Worm (Caenorhabditis elegans) whole organism, L1 larva: ENCODE measurements around the gene ttbk-3.
"Not testable (repeated sequence)": the region's sequence is repeated elsewhere in the genome, so short reads cannot be mapped to it uniquely, and the experiment has no call there.

Experiments
- C34B4.2 ChIP-seq: sonication (generic microtip); optimal IDR thresholded peaks from 2 replicates; lab custom pipeline; 2017; ENCODE audit warnings: mild to moderate bottlenecking, missing genetic modification characterization, missing compliant biosample characterization
- aha-1 ChIP-seq: fragments of 150-350 bp; optimal IDR thresholded peaks from 2 replicates; lab custom pipeline; 2014; ENCODE audit warnings: missing biosample characterization, missing genetic modification characterization
- aly-2 ChIP-seq: fragments of 150-350 bp; optimal IDR thresholded peaks from 2 replicates; lab custom pipeline; 2014; ENCODE audit warnings: missing biosample characterization, missing genetic modification characterization
- ceh-82 ChIP-seq, 3 experiments: fragments of 150-350 bp in 1 of 3; sonication (generic microtip) in 2 of 3; optimal IDR thresholded peaks; 2 replicates each; lab custom pipeline; 2014 to 2017; ENCODE audit warnings: missing biosample characterization in 3 of 3, missing genetic modification characterization in 3 of 3
- ceh-88 ChIP-seq: fragments of 200-800 bp; sonication (Bioruptor generic); IDR thresholded peaks from 2 replicates; pipeline ENCODE4 v1.3.6; 2022; ENCODE audit warnings: missing genetic modification characterization, missing compliant biosample characterization
- ceh-90 ChIP-seq: sonication (generic microtip); optimal IDR thresholded peaks from 2 replicates; lab custom pipeline; 2016; ENCODE audit warnings: missing genetic modification characterization, missing compliant biosample characterization
- ces-1 ChIP-seq: fragments of 150-350 bp; optimal IDR thresholded peaks from 2 replicates; lab custom pipeline; 2014; ENCODE audit warnings: missing biosample characterization, missing genetic modification reagents, missing genetic modification characterization
- dpl-1 ChIP-seq, 3 experiments: fragments of 150-350 bp in 2 of 3; sonication (generic microtip) in 1 of 3; optimal IDR thresholded peaks; 2 replicates each; lab custom pipeline; 2014 to 2017; ENCODE audit warnings: missing biosample characterization in 3 of 3, missing genetic modification characterization in 3 of 3, missing genetic modification reagents in 3 of 3
- elt-2 ChIP-seq: sonication (generic microtip); optimal IDR thresholded peaks from 2 replicates; lab custom pipeline; 2016; ENCODE audit warnings: missing genetic modification characterization, mild to moderate bottlenecking, inconsistent platforms, missing compliant biosample characterization, missing genetic modification reagents
- elt-3 ChIP-seq, 6 experiments: fragments of 150-350 bp in 1 of 6; sonication (generic microtip); optimal IDR thresholded peaks; 2 replicates each; lab custom pipeline; 2017 to 2018; ENCODE audit warnings: missing biosample characterization in 6 of 6, missing genetic modification characterization in 6 of 6, inconsistent platforms in 1 of 6
- ets-5 ChIP-seq: fragments of 200-800 bp; sonication (Bioruptor generic); IDR thresholded peaks from 2 replicates; pipeline ENCODE4 v1.3.6; 2022; ENCODE audit warnings: missing genetic modification characterization, missing compliant biosample characterization
- fkh-10 ChIP-seq: sonication (generic microtip); optimal IDR thresholded peaks from 2 replicates; lab custom pipeline; 2017; ENCODE audit warnings: missing biosample characterization, missing genetic modification reagents, missing genetic modification characterization
- fos-1 ChIP-seq: fragments of 150-350 bp; optimal IDR thresholded peaks from 2 replicates; lab custom pipeline; 2014; ENCODE audit warnings: missing biosample characterization, missing genetic modification characterization
- grh-1 ChIP-seq: fragments of 200-800 bp; sonication (Bioruptor generic); IDR thresholded peaks from 2 replicates; pipeline ENCODE4 v1.3.6; 2022; ENCODE audit warnings: missing genetic modification reagents, missing genetic modification characterization, missing compliant biosample characterization
- hlh-17 ChIP-seq: fragments of 200-800 bp; sonication (Bioruptor generic); optimal IDR thresholded peaks from 2 replicates; lab custom pipeline; 2018; ENCODE audit warnings: missing genetic modification characterization, mild to moderate bottlenecking, missing compliant biosample characterization, moderate library complexity, borderline replicate concordance
- hlh-4 ChIP-seq: sonication (generic microtip); optimal IDR thresholded peaks from 2 replicates; lab custom pipeline; 2016; ENCODE audit warnings: mild to moderate bottlenecking, missing genetic modification characterization, missing compliant biosample characterization
- irx-1 ChIP-seq: sonication (generic microtip); optimal IDR thresholded peaks from 2 replicates; lab custom pipeline; 2016; ENCODE audit warnings: missing genetic modification characterization, missing compliant biosample characterization
- isw-1 ChIP-seq: fragments of 200-800 bp; sonication (Bioruptor generic); IDR thresholded peaks from 2 replicates; pipeline ENCODE4 v1.3.6; 2022; ENCODE audit warnings: missing genetic modification characterization, missing compliant biosample characterization
- jun-1 ChIP-seq: fragments of 150-350 bp; optimal IDR thresholded peaks from 2 replicates; lab custom pipeline; 2014; ENCODE audit warnings: missing biosample characterization, missing genetic modification reagents, missing genetic modification characterization
- lin-13 ChIP-seq: fragments of 150-350 bp; optimal IDR thresholded peaks from 2 replicates; lab custom pipeline; 2014; ENCODE audit warnings: missing biosample characterization, missing genetic modification reagents, missing genetic modification characterization
- lin-15B ChIP-seq: fragments of 150-350 bp; sonication (generic microtip); optimal IDR thresholded peaks from 3 replicates; lab custom pipeline; 2014; ENCODE audit warnings: missing biosample characterization, missing genetic modification characterization
- lir-3 ChIP-seq: sonication (generic microtip); optimal IDR thresholded peaks from 2 replicates; lab custom pipeline; 2016; ENCODE audit warnings: mild to moderate bottlenecking, missing genetic modification characterization, moderate library complexity, missing compliant biosample characterization; ENCODE audit not compliant: poor library complexity
- mef-2 ChIP-seq: fragments of 150-350 bp; optimal IDR thresholded peaks from 2 replicates; lab custom pipeline; 2014; ENCODE audit warnings: missing biosample characterization, missing genetic modification characterization
- mep-1 ChIP-seq: fragments of 150-350 bp; optimal IDR thresholded peaks from 2 replicates; lab custom pipeline; 2014; ENCODE audit warnings: missing biosample characterization, missing genetic modification characterization
- nhr-11 ChIP-seq: fragments of 150-350 bp; optimal IDR thresholded peaks from 2 replicates; lab custom pipeline; 2014; ENCODE audit warnings: missing biosample characterization, missing genetic modification characterization
- nhr-12 ChIP-seq: sonication (generic microtip); optimal IDR thresholded peaks from 2 replicates; lab custom pipeline; 2017; ENCODE audit warnings: missing biosample characterization, missing genetic modification characterization
- nhr-19 ChIP-seq: fragments of 200-800 bp; sonication (Bioruptor generic); conservative IDR thresholded peaks from 2 replicates; pipeline ENCODE4 v1.3.6; 2022; ENCODE audit warnings: missing genetic modification characterization, missing compliant biosample characterization
- nhr-20 ChIP-seq: sonication (generic microtip); optimal IDR thresholded peaks from 2 replicates; lab custom pipeline; 2016; ENCODE audit warnings: mild to moderate bottlenecking, missing genetic modification characterization, missing compliant biosample characterization
- nhr-28 ChIP-seq: fragments of 150-350 bp; optimal IDR thresholded peaks from 2 replicates; lab custom pipeline; 2014; ENCODE audit warnings: missing biosample characterization, missing genetic modification characterization
- nhr-76 ChIP-seq: sonication (generic microtip); optimal IDR thresholded peaks from 2 replicates; lab custom pipeline; 2017; ENCODE audit warnings: missing biosample characterization, missing genetic modification characterization
- nhr-77 ChIP-seq: fragments of 150-350 bp; optimal IDR thresholded peaks from 2 replicates; lab custom pipeline; 2014; ENCODE audit warnings: missing biosample characterization, missing genetic modification characterization
- pag-3 ChIP-seq: sonication (generic microtip); optimal IDR thresholded peaks from 2 replicates; lab custom pipeline; 2017; ENCODE audit warnings: missing genetic modification characterization, mild to moderate bottlenecking, missing compliant biosample characterization, antibody characterized with exemption, borderline replicate concordance; ENCODE audit not compliant: insufficient read depth
- pax-3 ChIP-seq: fragments of 200-800 bp; sonication (Bioruptor generic); optimal IDR thresholded peaks from 2 replicates; lab custom pipeline; 2018; ENCODE audit warnings: mild to moderate bottlenecking, missing genetic modification characterization, moderate library complexity, missing compliant biosample characterization
- pqm-1 ChIP-seq: sonication (generic microtip); optimal IDR thresholded peaks from 3 replicates; lab custom pipeline; 2017; ENCODE audit warnings: missing biosample characterization, missing genetic modification characterization
- rnt-1 ChIP-seq: sonication (generic microtip); optimal IDR thresholded peaks from 2 replicates; lab custom pipeline; 2016; ENCODE audit warnings: mild to moderate bottlenecking, missing genetic modification characterization, moderate library complexity, missing compliant biosample characterization
- skn-1 ChIP-seq: fragments of 150-350 bp; optimal IDR thresholded peaks from 2 replicates; lab custom pipeline; 2014; ENCODE audit warnings: missing biosample characterization, missing genetic modification characterization
- snpc-4 ChIP-seq: fragments of 150-350 bp; optimal IDR thresholded peaks from 2 replicates; lab custom pipeline; 2014; ENCODE audit warnings: missing biosample characterization, missing genetic modification characterization
- sptf-1 ChIP-seq: fragments of 150-350 bp; optimal IDR thresholded peaks from 2 replicates; lab custom pipeline; 2014; ENCODE audit warnings: missing biosample characterization, missing genetic modification characterization
- sup-37 ChIP-seq: fragments of 200-800 bp; sonication (Bioruptor generic); optimal IDR thresholded peaks from 2 replicates; lab custom pipeline; 2018; ENCODE audit warnings: mild to moderate bottlenecking, missing genetic modification characterization, missing compliant biosample characterization
- swsn-7 ChIP-seq: sonication (generic microtip); optimal IDR thresholded peaks from 2 replicates; lab custom pipeline; 2016; ENCODE audit warnings: missing genetic modification characterization, missing compliant biosample characterization
- tbx-2 ChIP-seq: sonication (generic microtip); optimal IDR thresholded peaks from 2 replicates; lab custom pipeline; 2016; ENCODE audit warnings: missing genetic modification characterization, missing compliant biosample characterization
- unc-30 ChIP-seq: sonication (generic microtip); optimal IDR thresholded peaks from 2 replicates; lab custom pipeline; 2017; ENCODE audit warnings: missing biosample characterization, missing genetic modification characterization
- xbp-1 ChIP-seq: sonication (generic microtip); optimal IDR thresholded peaks from 2 replicates; lab custom pipeline; 2016; ENCODE audit warnings: missing genetic modification characterization, missing compliant biosample characterization
- zip-4 ChIP-seq: fragments of 200-800 bp; sonication (Bioruptor generic); optimal IDR thresholded peaks from 2 replicates; lab custom pipeline; 2018; ENCODE audit warnings: mild to moderate bottlenecking, missing genetic modification characterization, moderate library complexity, missing compliant biosample characterization
- ztf-4 ChIP-seq: fragments of 150-350 bp; optimal IDR thresholded peaks from 2 replicates; lab custom pipeline; 2014; ENCODE audit warnings: missing biosample characterization, missing genetic modification characterization

Gene ttbk-3

ce11 chrIV:9894331-9894730 is 4.6 kb upstream of the ttbk-3 start, which contains the start of gene msp-77:
Gene msp-77 (plus strand): TSS chrIV:9894631.
- not testable (repeated sequence) for TF ChIP-seq nhr-12 (tag; lab: Kevin White, UChicago); nhr-76; nhr-11 (tag; lab: Kevin White, UChicago)
- TF ChIP-seq, all 84 proteins: peak for 0; not testable (repeated sequence) for 84

DNA sequence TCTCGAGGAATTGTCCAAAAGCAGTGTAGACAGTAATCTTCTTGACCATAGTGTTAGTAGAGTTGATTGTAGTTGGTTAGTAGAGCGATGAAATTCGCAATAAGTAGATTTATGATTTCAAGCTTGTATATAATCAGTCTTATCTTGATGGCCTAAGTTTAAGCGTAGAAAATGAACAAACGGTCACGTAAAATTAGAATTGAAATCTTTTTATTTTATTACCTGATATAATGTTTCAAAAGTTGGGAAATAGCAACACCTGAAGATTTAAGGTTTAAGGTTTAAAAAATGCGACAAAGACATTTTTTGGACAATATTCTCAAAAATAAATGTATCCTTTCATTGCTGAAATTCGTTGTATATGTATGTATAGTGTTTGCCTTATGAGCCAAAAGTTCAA is 3.9 kb upstream of the ttbk-3 start, which contains the start of gene sss-1:
Gene sss-1 (minus strand): TSS at position 101 of the 400 bp plus-strand sequence.
- not testable (repeated sequence) for TF ChIP-seq zip-4 (GFP tag; lab: Kevin White, UChicago); C34B4.2 (tag; lab: Kevin White, UChicago); aha-1 (tag; lab: Kevin White, UChicago)

ce11 chrIV:9891938-9892337 is 2.2 kb upstream of the ttbk-3 start, which contains the start of gene F32B6.4:
Gene F32B6.4 (minus strand): TSS chrIV:9892038.
- TF ChIP-seq pax-3 (tag; lab: Kevin White, UChicago) = no peak
- no peak for TF ChIP-seq ceh-90 (tag; lab: Kevin White, UChicago)
- TF ChIP-seq hlh-4 (tag; lab: Kevin White, UChicago) = no peak

DNA sequence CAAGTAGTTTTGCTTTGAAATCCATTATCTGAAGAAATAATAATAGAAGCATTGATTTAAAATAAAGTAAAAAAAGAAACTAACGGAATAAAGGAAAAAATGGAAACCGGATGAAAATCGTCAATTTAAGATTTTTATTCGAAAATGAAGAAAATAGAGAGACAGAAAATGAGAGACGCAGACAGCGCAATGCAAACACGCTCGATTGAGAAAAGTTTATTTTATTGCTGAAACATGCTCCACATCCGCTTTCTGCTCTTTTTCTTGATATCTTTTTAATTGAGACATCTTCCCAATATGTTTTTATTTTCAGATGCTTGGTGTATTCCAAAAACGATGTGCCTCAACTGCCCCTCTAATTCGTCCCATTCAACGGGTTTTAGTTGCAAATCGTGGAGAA is 5.5 kb downstream of the ttbk-3 start, which contains the start of the genes prp-18 and mccc-1:
Gene prp-18 (minus strand): TSS at position 127 of the 400 bp plus-strand sequence.
Gene mccc-1 (plus strand): TSS at position 314 of the 400 bp plus-strand sequence.
- TF ChIP-seq aly-2 (tag; lab: Kevin White, UChicago) (no peak), pag-3 (tag; lab: Kevin White, UChicago) (no peak), tbx-2 (no peak), xbp-1 (tag; lab: Kevin White, UChicago) (peak; percentile 48), nhr-77 (tag; lab: Kevin White, UChicago) (no peak), sptf-1 (no peak), lir-3 (no peak), lin-15B (tag; lab: Kevin White, UChicago) (peak; percentile 56), grh-1 (no peak), pqm-1 (tag; lab: Kevin White, UChicago) (no peak), mef-2 (tag; lab: Kevin White, UChicago) (no peak), nhr-28 (tag; lab: Kevin White, UChicago) (no peak), ceh-88 (GFP tag; lab: Robert Waterston, UW) (no peak), C34B4.2 (tag; lab: Kevin White, UChicago) (no peak), zip-4 (GFP tag; lab: Kevin White, UChicago) (no peak), fos-1 (no peak), elt-2 (tag; lab: Kevin White, UChicago) (no peak), sup-37 (GFP tag; lab: Kevin White, UChicago) (no peak), swsn-7 (tag; lab: Kevin White, UChicago) (peak; percentile 33), nhr-19 (GFP tag; lab: Robert Waterston, UW) (peak; percentile 25; the same call in 1 of the 2 replicates), jun-1 (tag; lab: Kevin White, UChicago) (no peak), pax-3 (tag; lab: Kevin White, UChicago) (no peak), skn-1 (tag; lab: Kevin White, UChicago) (peak; percentile 28), fkh-10 (GFP tag; lab: Kevin White, UChicago) (peak; percentile 8), isw-1 (GFP tag; lab: Robert Waterston, UW) (peak; percentile 36), nhr-76 (no peak), dpl-1 (GFP tag; optimal IDR thresholded peaks at IDR 0.05; lab: Kevin White, UChicago) (peak; percentile 43 to 69 (median 60)), ets-5 (GFP tag; lab: Robert Waterston, UW) (no peak), elt-3 (tag; optimal IDR thresholded peaks at IDR 0.05; lab: Kevin White, UChicago) (no peak), snpc-4 (tag; lab: Kevin White, UChicago) (no peak), ceh-90 (tag; lab: Kevin White, UChicago) (no peak), hlh-17 (GFP tag; lab: Kevin White, UChicago) (no peak), ceh-82 (tag; optimal IDR thresholded peaks at IDR 0.05; lab: Kevin White, UChicago) (peak in 1 of 3 experiments; percentile 62), mep-1 (tag; lab: Kevin White, UChicago) (peak; percentile 74), nhr-12 (tag; lab: Kevin White, UChicago) (no peak), ces-1 (no peak), ztf-4 (no peak), aha-1 (tag; lab: Kevin White, UChicago) (no peak), lin-13 (no peak), irx-1 (no peak), unc-30 (tag; lab: Kevin White, UChicago) (no peak), rnt-1 (tag; lab: Kevin White, UChicago) (peak; percentile 64), nhr-20 (no peak)
